Worm (Caenorhabditis elegans): ENCODE measurements around the gene set-21.

set-21 gene

ce11 chrIV:4390438-4390894, at the start of gene set-21, which contains the start of gene rpl-7A:
TSS of gene set-21 (plus strand) at chrIV:4390844.
TSS of gene rpl-7A (minus strand) at chrIV:4390590.
- no peak for TF ChIP-seq ama-1 (optimal IDR thresholded peaks at IDR 0.05)
- peak; percentile 94 for TF ChIP-seq Y55F3AM.14 (GFP tag; optimal IDR thresholded peaks at IDR 0.05)
- TF ChIP-seq skn-1 (tag; optimal IDR thresholded peaks at IDR 0.05): peak; percentile 60
- no peak for TF ChIP-seq nhr-12 (tag; optimal IDR thresholded peaks at IDR 0.05)
- TF ChIP-seq mdl-1 (tag; optimal IDR thresholded peaks at IDR 0.05): peak in 1 of 2 experiments; percentile 52
- TF ChIP-seq ztf-4 (tag; optimal IDR thresholded peaks at IDR 0.05): peak; percentile 84
- TF ChIP-seq lin-13 (GFP tag; optimal IDR thresholded peaks at IDR 0.05): peak; percentile 92
- TF ChIP-seq peb-1 (tag; optimal IDR thresholded peaks at IDR 0.05): no peak
- TF ChIP-seq lsy-2 (tag; optimal IDR thresholded peaks at IDR 0.05): peak; percentile 91 to 97
- no peak for TF ChIP-seq lin-39 (tag; optimal IDR thresholded peaks at IDR 0.05)
- TF ChIP-seq nhr-77 (tag; optimal IDR thresholded peaks at IDR 0.05): peak; percentile 62
- peak; percentile 58 for TF ChIP-seq R02D3.7 (tag; optimal IDR thresholded peaks at IDR 0.05)
- TF ChIP-seq egl-27 (tag; optimal IDR thresholded peaks at IDR 0.05): peak; percentile 51
- no peak for TF ChIP-seq ztf-11 (tag; optimal IDR thresholded peaks at IDR 0.05)
- TF ChIP-seq elt-3 (tag; optimal IDR thresholded peaks at IDR 0.05): no peak
- TF ChIP-seq aly-2 (tag; optimal IDR thresholded peaks at IDR 0.05): no peak
- TF ChIP-seq elt-1 (tag; optimal IDR thresholded peaks at IDR 0.05): no peak
- TF ChIP-seq ceh-16 (tag; optimal IDR thresholded peaks at IDR 0.05): peak; percentile 19
- no peak for TF ChIP-seq unc-62 (GFP tag; optimal IDR thresholded peaks at IDR 0.05)
- no peak for TF ChIP-seq dmd-4 (tag; optimal IDR thresholded peaks at IDR 0.05)
- TF ChIP-seq mbf-1 (tag; optimal IDR thresholded peaks at IDR 0.05): no peak
- peak; percentile 63 for TF ChIP-seq snpc-4 (tag; optimal IDR thresholded peaks at IDR 0.05)
- TF ChIP-seq nhr-10 (tag; optimal IDR thresholded peaks at IDR 0.05): no peak
- TF ChIP-seq sem-4 (tag; optimal IDR thresholded peaks at IDR 0.05): peak; percentile 90
- peak; percentile 98 for TF ChIP-seq sma-3 (GFP tag; optimal IDR thresholded peaks at IDR 0.05)
- no peak for TF ChIP-seq ztf-1 (GFP tag; conservative IDR thresholded peaks at IDR 0.05)
- TF ChIP-seq nhr-6 (tag; optimal IDR thresholded peaks at IDR 0.05): peak; percentile 78
- peak; percentile 90 for TF ChIP-seq crh-2 (tag; optimal IDR thresholded peaks at IDR 0.05)
- peak; percentile 80 for TF ChIP-seq fos-1 (tag; optimal IDR thresholded peaks at IDR 0.05)
- TF ChIP-seq nhr-237 (tag; optimal IDR thresholded peaks at IDR 0.05): peak; percentile 78
- TF ChIP-seq nhr-129 (tag; optimal IDR thresholded peaks at IDR 0.05): peak; percentile 89
- TF ChIP-seq F13H6.1 (tag; optimal IDR thresholded peaks at IDR 0.05): peak; percentile 95
- TF ChIP-seq nhr-25 (tag; optimal IDR thresholded peaks at IDR 0.05): peak; percentile 95
- peak; percentile 96 for TF ChIP-seq sma-9 (GFP tag; optimal IDR thresholded peaks at IDR 0.05)
- no peak for TF ChIP-seq sma-9 (tag; optimal IDR thresholded peaks at IDR 0.05)
- no peak for TF ChIP-seq nhr-11 (tag; optimal IDR thresholded peaks at IDR 0.05)
- peak; percentile 89 for TF ChIP-seq mab-5 (tag; optimal IDR thresholded peaks at IDR 0.05)
- peak; percentile 88 for TF ChIP-seq unc-55 (GFP tag; optimal IDR thresholded peaks at IDR 0.05)
- TF ChIP-seq nhr-21 (tag; optimal IDR thresholded peaks at IDR 0.05): peak; percentile 93
- peak; percentile 57 for TF ChIP-seq blmp-1 (tag; optimal IDR thresholded peaks at IDR 0.05; ENCODE audit: insufficient read depth)
- TF ChIP-seq lin-11 (tag; optimal IDR thresholded peaks at IDR 0.05): peak; percentile 83
- TF ChIP-seq ZK546.5 (tag; optimal IDR thresholded peaks at IDR 0.05): peak; percentile 87
- TF ChIP-seq gmeb-1 (tag; optimal IDR thresholded peaks at IDR 0.05): peak; percentile 94
- TF ChIP-seq C34F6.9 (tag; optimal IDR thresholded peaks at IDR 0.05): peak; percentile 83
- no peak for TF ChIP-seq alr-1 (tag; optimal IDR thresholded peaks at IDR 0.05)
- no peak for TF ChIP-seq nhr-23 (tag; optimal IDR thresholded peaks at IDR 0.05)
- TF ChIP-seq ceh-82 (tag; optimal IDR thresholded peaks at IDR 0.05): peak; percentile 86
- TF ChIP-seq unc-39 (tag; optimal IDR thresholded peaks at IDR 0.05): no peak
- TF ChIP-seq zag-1 (tag; optimal IDR thresholded peaks at IDR 0.05): peak; percentile 78
